Fruit fly (Drosophila melanogaster): ENCODE measurements around the gene escl.
A peak's percentile ranks its signal among the peaks of the same experiment; 100 is the strongest.

Gene escl

dm6 chr2L:11987945-11988344, 2.8 kb upstream of the escl start, which contains the start of the genes CG6686 and CG34163 (continued):
- no peak for TF ChIP-seq run (tag; optimal IDR thresholded peaks at IDR 0.05)
- 0 out of 2 replicates have a peak, but pooled peaks have one; percentile 24 for TF ChIP-seq CG3847 (GFP tag; IDR thresholded peaks at IDR 0.05)
- peak; percentile 28 for TF ChIP-seq CG10147 (GFP tag; optimal IDR thresholded peaks at IDR 0.05)
- no peak for TF ChIP-seq CG2678 (tag; optimal IDR thresholded peaks at IDR 0.05)
- no peak for TF ChIP-seq pita (GFP tag; optimal IDR thresholded peaks at IDR 0.05)
- no peak for TF ChIP-seq CG5953 (GFP tag; IDR thresholded peaks at IDR 0.05)
- no peak for TF ChIP-seq CG10431 (GFP tag; optimal IDR thresholded peaks at IDR 0.05)
- TF ChIP-seq Spps (tag; optimal IDR thresholded peaks at IDR 0.05): no peak
- TF ChIP-seq chn (GFP tag; optimal IDR thresholded peaks at IDR 0.05): peak; percentile 21
- no peak for TF ChIP-seq tll (GFP tag; optimal IDR thresholded peaks at IDR 0.05)
- no peak for TF ChIP-seq Awh (GFP tag; IDR thresholded peaks at IDR 0.05)
- TF ChIP-seq kay (GFP tag; optimal IDR thresholded peaks at IDR 0.05): no peak
- peak; percentile 63 for TF ChIP-seq CHES-1-like (GFP tag; optimal IDR thresholded peaks at IDR 0.05)
- no peak for TF ChIP-seq CkIIα-i1 (GFP tag; IDR thresholded peaks at IDR 0.05)
- no peak for TF ChIP-seq CG31441 (GFP tag; IDR thresholded peaks at IDR 0.05)
- TF ChIP-seq ro (GFP tag; IDR thresholded peaks at IDR 0.05): no peak
- peak; percentile 35 for TF ChIP-seq dmrt11E (tag; optimal IDR thresholded peaks at IDR 0.05)
- TF ChIP-seq Ada2b (GFP tag; IDR thresholded peaks at IDR 0.05): peak; percentile 26; the same call in 1 of the 2 replicates
- TF ChIP-seq CG12769 (tag; optimal IDR thresholded peaks at IDR 0.05): no peak
- TF ChIP-seq Sin3A (optimal IDR thresholded peaks at IDR 0.05): peak; percentile 59
- TF ChIP-seq CG16813 (GFP tag; IDR thresholded peaks at IDR 0.05; ENCODE audit: partially characterized antibody): no peak
- TF ChIP-seq CG9876 (GFP tag; optimal IDR thresholded peaks at IDR 0.05): peak; percentile 9
- TF ChIP-seq CG4404 (GFP tag; IDR thresholded peaks at IDR 0.05): no peak
- peak; percentile 68 for TF ChIP-seq CG12659 (GFP tag; optimal IDR thresholded peaks at IDR 0.05)
- TF ChIP-seq Atf-2 (GFP tag; optimal IDR thresholded peaks at IDR 0.05): peak; percentile 3
- no peak for TF ChIP-seq CG34224 (GFP tag; IDR thresholded peaks at IDR 0.05; ENCODE audit: partially characterized antibody)
- no peak for TF ChIP-seq lbe (GFP tag; optimal IDR thresholded peaks at IDR 0.05)
- TF ChIP-seq Sry-β (GFP tag; optimal IDR thresholded peaks at IDR 0.05): peak; percentile 77
- TF ChIP-seq peb (GFP tag; IDR thresholded peaks at IDR 0.05): no peak
- peak; percentile 2 for TF ChIP-seq CG2202 (tag; optimal IDR thresholded peaks at IDR 0.05)
- peak; percentile 36 for TF ChIP-seq Tbp (GFP tag; optimal IDR thresholded peaks at IDR 0.05)
- no peak for TF ChIP-seq Hand (GFP tag; optimal IDR thresholded peaks at IDR 0.05)
- TF ChIP-seq CG11696 (GFP tag; IDR thresholded peaks at IDR 0.05): no peak
- peak; percentile 42 for TF ChIP-seq HLH54F (GFP tag; optimal IDR thresholded peaks at IDR 0.05)
- TF ChIP-seq sens (GFP tag): peak; percentile 86
- TF ChIP-seq al (GFP tag; IDR thresholded peaks at IDR 0.05): peak; percentile 37; the same call in 1 of the 2 replicates
- no peak for TF ChIP-seq croc (GFP tag; conservative IDR thresholded peaks at IDR 0.05)
- peak; percentile 78 for TF ChIP-seq Max (GFP tag; optimal IDR thresholded peaks at IDR 0.05)
- TF ChIP-seq pnt (GFP tag; optimal IDR thresholded peaks at IDR 0.05): peak; percentile 11
- TF ChIP-seq psq (GFP tag; optimal IDR thresholded peaks at IDR 0.05): no peak
- no peak for TF ChIP-seq prd (optimal IDR thresholded peaks at IDR 0.05)
- peak; percentile 46; the same call in 1 of the 3 replicates for TF ChIP-seq prd (GFP tag; IDR thresholded peaks at IDR 0.05)
- TF ChIP-seq CG18764 (GFP tag; optimal IDR thresholded peaks at IDR 0.05): peak; percentile 14
- no peak for TF ChIP-seq trh (GFP tag; optimal IDR thresholded peaks at IDR 0.05)
- TF ChIP-seq Hmr (GFP tag; optimal IDR thresholded peaks at IDR 0.05): peak; percentile 61
- TF ChIP-seq sim (GFP tag; IDR thresholded peaks at IDR 0.05): no peak
- peak; percentile 20 to 44 for TF ChIP-seq dpn (GFP tag; optimal IDR thresholded peaks at IDR 0.05)
- peak; percentile 32 for TF ChIP-seq CG33213 (GFP tag; optimal IDR thresholded peaks at IDR 0.05)
- peak; percentile 41 for TF ChIP-seq vfl (GFP tag; optimal IDR thresholded peaks at IDR 0.05)
- TF ChIP-seq trem (tag; optimal IDR thresholded peaks at IDR 0.05): peak; percentile 70
- TF ChIP-seq Usf (GFP tag; optimal IDR thresholded peaks at IDR 0.05): no peak
- no peak for TF ChIP-seq CG15479 (GFP tag; optimal IDR thresholded peaks at IDR 0.05)

Data from whole organism, embryonic.